Worm (Caenorhabditis elegans) whole organism, L2 larva: Measurements from ENCODE around the gene cest-6.
A peak's percentile ranks its signal among the peaks of the same experiment; 100 is the strongest.

ENCODE experiments used
- F13H6.1 ChIP-seq: sonication (generic microtip); optimal IDR thresholded peaks from 2 replicates; lab custom pipeline; 2016; ENCODE audit warnings: missing genetic modification characterization, missing compliant biosample characterization
- R02D3.7 ChIP-seq: fragments of 150-350 bp; optimal IDR thresholded peaks from 2 replicates; lab custom pipeline; 2014; ENCODE audit warnings: missing biosample characterization, missing genetic modification characterization
- Y55F3AM.14 ChIP-seq: fragments of 200-800 bp; sonication (Bioruptor generic); optimal IDR thresholded peaks from 2 replicates; lab custom pipeline; 2018; ENCODE audit warnings: mild to moderate bottlenecking, missing genetic modification characterization, missing compliant biosample characterization
- ZK546.5 ChIP-seq: sonication (generic microtip); optimal IDR thresholded peaks from 2 replicates; lab custom pipeline; 2017; ENCODE audit warnings: missing biosample characterization, missing genetic modification characterization
- aly-2 ChIP-seq: fragments of 150-350 bp; optimal IDR thresholded peaks from 2 replicates; lab custom pipeline; 2014; ENCODE audit warnings: missing biosample characterization, missing genetic modification characterization
- blmp-1 ChIP-seq: sonication (generic microtip); optimal IDR thresholded peaks from 2 replicates; lab custom pipeline; 2017; ENCODE audit warnings: missing genetic modification characterization, mild to moderate bottlenecking, missing compliant biosample characterization, antibody characterized with exemption, moderate library complexity; ENCODE audit not compliant: insufficient read depth
- ceh-16 ChIP-seq: fragments of 150-350 bp; optimal IDR thresholded peaks from 2 replicates; lab custom pipeline; 2014; ENCODE audit warnings: missing biosample characterization, missing genetic modification characterization
- ceh-82 ChIP-seq: fragments of 150-350 bp; optimal IDR thresholded peaks from 2 replicates; lab custom pipeline; 2014; ENCODE audit warnings: missing biosample characterization, missing genetic modification characterization
- crh-2 ChIP-seq: sonication (generic microtip); optimal IDR thresholded peaks from 2 replicates; lab custom pipeline; 2017; ENCODE audit warnings: missing biosample characterization, missing genetic modification characterization
- egl-27 ChIP-seq: sonication (generic microtip); optimal IDR thresholded peaks from 3 replicates; lab custom pipeline; 2017; ENCODE audit warnings: missing biosample characterization, missing genetic modification reagents, missing genetic modification characterization
- elt-1 ChIP-seq: fragments of 150-350 bp; optimal IDR thresholded peaks from 2 replicates; lab custom pipeline; 2014; ENCODE audit warnings: missing biosample characterization, missing genetic modification characterization
- elt-3 ChIP-seq: sonication (generic microtip); optimal IDR thresholded peaks from 2 replicates; lab custom pipeline; 2017; ENCODE audit warnings: missing biosample characterization, missing genetic modification characterization
- fos-1 ChIP-seq: fragments of 150-350 bp; optimal IDR thresholded peaks from 2 replicates; lab custom pipeline; 2014; ENCODE audit warnings: missing biosample characterization, missing genetic modification characterization
- gmeb-1 ChIP-seq: fragments of 150-350 bp; optimal IDR thresholded peaks from 2 replicates; lab custom pipeline; 2014; ENCODE audit warnings: missing biosample characterization, missing genetic modification characterization
- lin-11 ChIP-seq: fragments of 150-350 bp; sonication (generic microtip); optimal IDR thresholded peaks from 2 replicates; lab custom pipeline; 2014; ENCODE audit warnings: missing biosample characterization, missing genetic modification characterization, inconsistent platforms, mixed read lengths
- lin-13 ChIP-seq: fragments of 150-350 bp; optimal IDR thresholded peaks from 2 replicates; lab custom pipeline; 2014; ENCODE audit warnings: missing biosample characterization, missing genetic modification reagents, missing genetic modification characterization
- lin-39 ChIP-seq: fragments of 150-350 bp; optimal IDR thresholded peaks from 2 replicates; lab custom pipeline; 2014; ENCODE audit warnings: missing biosample characterization, missing genetic modification reagents, missing genetic modification characterization
- lsy-2 ChIP-seq, 2 experiments: fragments of 150-350 bp in 1 of 2; sonication (generic microtip) in 1 of 2; optimal IDR thresholded peaks; 2 replicates each; lab custom pipeline; 2014 to 2017; ENCODE audit warnings: missing biosample characterization in 2 of 2, missing genetic modification characterization in 2 of 2
- mab-5 ChIP-seq: fragments of 150-350 bp; optimal IDR thresholded peaks from 2 replicates; lab custom pipeline; 2014; ENCODE audit warnings: missing biosample characterization, missing genetic modification characterization
- mbf-1 ChIP-seq: sonication (generic microtip); optimal IDR thresholded peaks from 2 replicates; lab custom pipeline; 2017; ENCODE audit warnings: missing biosample characterization, missing genetic modification characterization
- mdl-1 ChIP-seq, 2 experiments: fragments of 150-350 bp in 1 of 2; sonication (generic microtip) in 1 of 2; optimal IDR thresholded peaks; 2 replicates each; lab custom pipeline; 2017; ENCODE audit warnings: missing biosample characterization in 2 of 2, missing genetic modification characterization in 2 of 2
- nhr-10 ChIP-seq: sonication (generic microtip); optimal IDR thresholded peaks from 2 replicates; lab custom pipeline; 2017; ENCODE audit warnings: missing biosample characterization, missing genetic modification characterization
- nhr-11 ChIP-seq: fragments of 150-350 bp; optimal IDR thresholded peaks from 2 replicates; lab custom pipeline; 2014; ENCODE audit warnings: missing biosample characterization, missing genetic modification characterization
- nhr-12 ChIP-seq: fragments of 150-350 bp; optimal IDR thresholded peaks from 2 replicates; lab custom pipeline; 2014; ENCODE audit warnings: missing biosample characterization, missing genetic modification characterization
- nhr-129 ChIP-seq: fragments of 150-350 bp; optimal IDR thresholded peaks from 2 replicates; lab custom pipeline; 2014; ENCODE audit warnings: missing biosample characterization, missing genetic modification characterization
- nhr-23 ChIP-seq: fragments of 150-350 bp; optimal IDR thresholded peaks from 2 replicates; lab custom pipeline; 2014; ENCODE audit warnings: missing biosample characterization, missing genetic modification reagents, missing genetic modification characterization
- nhr-237 ChIP-seq: fragments of 150-350 bp; optimal IDR thresholded peaks from 2 replicates; lab custom pipeline; 2014; ENCODE audit warnings: missing biosample characterization, missing genetic modification characterization
- nhr-25 ChIP-seq: fragments of 150-350 bp; sonication (generic microtip); optimal IDR thresholded peaks from 3 replicates; lab custom pipeline; 2014; ENCODE audit warnings: missing biosample characterization, missing genetic modification characterization
- nhr-6 ChIP-seq: fragments of 150-350 bp; optimal IDR thresholded peaks from 2 replicates; lab custom pipeline; 2014; ENCODE audit warnings: missing biosample characterization, missing genetic modification characterization
- nhr-77 ChIP-seq: fragments of 150-350 bp; optimal IDR thresholded peaks from 2 replicates; lab custom pipeline; 2014; ENCODE audit warnings: missing biosample characterization, missing genetic modification characterization
- peb-1 ChIP-seq: fragments of 150-350 bp; optimal IDR thresholded peaks from 2 replicates; lab custom pipeline; 2014; ENCODE audit warnings: missing biosample characterization, missing genetic modification characterization
- sem-4 ChIP-seq: fragments of 150-350 bp; optimal IDR thresholded peaks from 2 replicates; lab custom pipeline; 2014; ENCODE audit warnings: missing biosample characterization, missing genetic modification reagents, missing genetic modification characterization
- skn-1 ChIP-seq: sonication (generic microtip); optimal IDR thresholded peaks from 2 replicates; lab custom pipeline; 2017; ENCODE audit warnings: missing biosample characterization, missing genetic modification characterization
- sma-3 ChIP-seq: sonication (generic microtip); optimal IDR thresholded peaks from 2 replicates; lab custom pipeline; 2016; ENCODE audit warnings: missing genetic modification reagents, missing genetic modification characterization, missing compliant biosample characterization
- sma-9 ChIP-seq, 2 experiments: fragments of 150-350 bp in 1 of 2; sonication (generic microtip) in 1 of 2; optimal IDR thresholded peaks; 2 replicates each; lab custom pipeline; 2014 to 2016; ENCODE audit warnings: missing genetic modification characterization in 2 of 2, mild to moderate bottlenecking in 1 of 2, missing biosample characterization in 1 of 2, missing compliant biosample characterization in 1 of 2, missing genetic modification reagents in 1 of 2, moderate library complexity in 1 of 2
- snpc-4 ChIP-seq: fragments of 150-350 bp; optimal IDR thresholded peaks from 2 replicates; lab custom pipeline; 2014; ENCODE audit warnings: missing biosample characterization, missing genetic modification characterization
- zag-1 ChIP-seq: fragments of 150-350 bp; optimal IDR thresholded peaks from 2 replicates; lab custom pipeline; 2014; ENCODE audit warnings: missing biosample characterization, missing genetic modification characterization
- ztf-1 ChIP-seq: fragments of 200-800 bp; sonication (Bioruptor generic); conservative IDR thresholded peaks from 2 replicates; pipeline ENCODE4 v1.3.6; 2022; ENCODE audit warnings: missing genetic modification characterization, missing compliant biosample characterization
- ztf-11 ChIP-seq: sonication (generic microtip); optimal IDR thresholded peaks from 2 replicates; lab custom pipeline; 2017; ENCODE audit warnings: missing biosample characterization, missing genetic modification characterization
- ztf-4 ChIP-seq: fragments of 150-350 bp; optimal IDR thresholded peaks from 2 replicates; lab custom pipeline; 2014; ENCODE audit warnings: missing biosample characterization, missing genetic modification characterization

The cest-6 gene

ce11 chrIV:6881183-6881582 is 47.1 kb downstream of the cest-6 start (continued):
- TF ChIP-seq Y55F3AM.14 (GFP tag; lab: Kevin White, UChicago) (no peak), nhr-77 (no peak), peb-1 (tag; lab: Kevin White, UChicago) (no peak), ztf-1 (GFP tag; lab: Robert Waterston, UW) (no peak), aly-2 (tag; lab: Kevin White, UChicago) (no peak), skn-1 (no peak), elt-1 (tag; lab: Kevin White, UChicago) (no peak), ceh-82 (tag; lab: Kevin White, UChicago) (no peak), nhr-129 (peak; percentile 86), lin-11 (no peak), nhr-23 (tag; lab: Kevin White, UChicago) (no peak), sem-4 (tag; lab: Kevin White, UChicago) (peak; percentile 53), lsy-2 (tag; optimal IDR thresholded peaks at IDR 0.05; lab: Kevin White, UChicago) (peak in 1 of 2 experiments; percentile 75), mab-5 (tag; lab: Kevin White, UChicago) (peak; percentile 51), F13H6.1 (peak; percentile 89), fos-1 (peak; percentile 66), ceh-16 (tag; lab: Kevin White, UChicago) (no peak), nhr-12 (no peak), nhr-10 (tag; lab: Kevin White, UChicago) (no peak), ZK546.5 (tag; lab: Kevin White, UChicago) (no peak), blmp-1 (tag; lab: Kevin White, UChicago) (peak; percentile 8), R02D3.7 (no peak), nhr-11 (tag; lab: Kevin White, UChicago) (no peak), zag-1 (peak; percentile 67), lin-13 (peak; percentile 42), nhr-25 (no peak), mbf-1 (tag; lab: Kevin White, UChicago) (no peak)

ce11 chrIV:6880415-6880814 is 47.9 kb downstream of the cest-6 start:
- TF ChIP-seq sma-9 (GFP tag; optimal IDR thresholded peaks at IDR 0.05; lab: Kevin White, UChicago) (peak; percentile 86), sma-9 (tag; optimal IDR thresholded peaks at IDR 0.05; lab: Kevin White, UChicago) (no peak), F13H6.1 (peak; percentile 0), crh-2 (tag; lab: Kevin White, UChicago) (peak; percentile 33), sma-3 (GFP tag; lab: Kevin White, UChicago) (peak; percentile 19), elt-3 (tag; lab: Kevin White, UChicago) (no peak), nhr-10 (tag; lab: Kevin White, UChicago) (no peak), fos-1 (peak; percentile 87), sem-4 (tag; lab: Kevin White, UChicago) (no peak), gmeb-1 (tag; lab: Kevin White, UChicago) (peak; percentile 42), lin-39 (tag; lab: Kevin White, UChicago) (no peak)

ce11 chrIV:6879666-6880210 is 48.6 kb downstream of the cest-6 start:
- TF ChIP-seq snpc-4 (tag; lab: Kevin White, UChicago) (no peak), mbf-1 (tag; lab: Kevin White, UChicago) (no peak), ceh-16 (tag; lab: Kevin White, UChicago) (no peak), ztf-11 (no peak), nhr-6 (no peak), Y55F3AM.14 (GFP tag; lab: Kevin White, UChicago) (no peak), crh-2 (tag; lab: Kevin White, UChicago) (no peak), mdl-1 (tag; optimal IDR thresholded peaks at IDR 0.05; lab: Kevin White, UChicago) (no peak), ztf-4 (tag; lab: Kevin White, UChicago) (no peak), egl-27 (tag; lab: Kevin White, UChicago) (no peak), ZK546.5 (tag; lab: Kevin White, UChicago) (no peak), nhr-23 (tag; lab: Kevin White, UChicago) (no peak), nhr-237 (tag; lab: Kevin White, UChicago) (no peak), nhr-77 (no peak)
- TF ChIP-seq, all 48 proteins: peak for 0
